Worm (Caenorhabditis elegans) whole organism, L1 larva: ENCODE results near the gene ech-6.

Source experiments
- alr-1 ChIP-seq: fragments of 200-800 bp; sonication (Bioruptor generic); optimal IDR thresholded peaks from 2 replicates; lab custom pipeline; 2018; ENCODE audit warnings: borderline replicate concordance, mild to moderate bottlenecking, missing genetic modification characterization, missing compliant biosample characterization
- aly-2 ChIP-seq: fragments of 150-350 bp; optimal IDR thresholded peaks from 2 replicates; lab custom pipeline; 2014; ENCODE audit warnings: missing biosample characterization, missing genetic modification characterization
- blmp-1 ChIP-seq: fragments of 150-350 bp; optimal IDR thresholded peaks from 2 replicates; lab custom pipeline; 2014; ENCODE audit warnings: missing biosample characterization, missing genetic modification characterization
- egl-13 ChIP-seq: sonication (generic microtip); optimal IDR thresholded peaks from 2 replicates; lab custom pipeline; 2016; ENCODE audit warnings: missing genotype, missing genetic modification reagents, missing genetic modification characterization, missing compliant biosample characterization
- mef-2 ChIP-seq: fragments of 150-350 bp; optimal IDR thresholded peaks from 2 replicates; lab custom pipeline; 2014; ENCODE audit warnings: missing biosample characterization, missing genetic modification characterization
- nhr-28 ChIP-seq: fragments of 150-350 bp; optimal IDR thresholded peaks from 2 replicates; lab custom pipeline; 2014; ENCODE audit warnings: missing biosample characterization, missing genetic modification characterization
- nhr-77 ChIP-seq: fragments of 150-350 bp; optimal IDR thresholded peaks from 2 replicates; lab custom pipeline; 2014; ENCODE audit warnings: missing biosample characterization, missing genetic modification characterization
- rnt-1 ChIP-seq: sonication (generic microtip); optimal IDR thresholded peaks from 2 replicates; lab custom pipeline; 2016; ENCODE audit warnings: mild to moderate bottlenecking, missing genetic modification characterization, moderate library complexity, missing compliant biosample characterization
- tlp-1 ChIP-seq: fragments of 150-350 bp; optimal IDR thresholded peaks from 2 replicates; lab custom pipeline; 2014; ENCODE audit warnings: missing biosample characterization, missing genetic modification characterization
- unc-86 ChIP-seq: sonication (generic microtip); optimal IDR thresholded peaks from 2 replicates; lab custom pipeline; 2016; ENCODE audit warnings: missing genetic modification characterization, missing compliant biosample characterization
- zip-4 ChIP-seq: fragments of 200-800 bp; sonication (Bioruptor generic); optimal IDR thresholded peaks from 2 replicates; lab custom pipeline; 2018; ENCODE audit warnings: mild to moderate bottlenecking, missing genetic modification characterization, moderate library complexity, missing compliant biosample characterization
- ztf-4 ChIP-seq: fragments of 150-350 bp; optimal IDR thresholded peaks from 2 replicates; lab custom pipeline; 2014; ENCODE audit warnings: missing biosample characterization, missing genetic modification characterization

ce11 chrIII:9764718-9765117 lies 12.0 kb upstream of the ech-6 start:
- no peak for TF ChIP-seq nhr-77
- TF ChIP-seq nhr-28: no peak
- TF ChIP-seq unc-86: no peak
- TF ChIP-seq alr-1 (tag; lab: Kevin White, UChicago): no peak
- no peak for TF ChIP-seq tlp-1
- no peak for TF ChIP-seq rnt-1
- no peak for TF ChIP-seq aly-2 (tag; lab: Kevin White, UChicago)
- TF ChIP-seq egl-13 (tag; lab: Kevin White, UChicago): no peak
- TF ChIP-seq ztf-4 (tag; lab: Kevin White, UChicago): no peak
- TF ChIP-seq mef-2 (tag; lab: Kevin White, UChicago): no peak
- TF ChIP-seq zip-4 (GFP tag; lab: Kevin White, UChicago): no peak
- TF ChIP-seq blmp-1: no peak
